Fruit fly (Drosophila melanogaster): Measurements from ENCODE around the gene dmt.

The dmt gene

dm6 chr3R:9701897-9702296 lies 9.0 kb upstream of the dmt start (continued):
- no peak for TF ChIP-seq gt (GFP tag; IDR thresholded peaks at IDR 0.05)
- no peak for TF ChIP-seq ftz-f1 (GFP tag; optimal IDR thresholded peaks at IDR 0.05)
- TF ChIP-seq CG2678 (tag; optimal IDR thresholded peaks at IDR 0.05): peak; percentile 7
- no peak for TF ChIP-seq crol (GFP tag; IDR thresholded peaks at IDR 0.05)
- TF ChIP-seq Scr (GFP tag; IDR thresholded peaks at IDR 0.05; ENCODE audit: partially characterized antibody): no peak
- TF ChIP-seq HmgZ (tag; optimal IDR thresholded peaks at IDR 0.05): no peak
- TF ChIP-seq fd3F (GFP tag; optimal IDR thresholded peaks at IDR 0.05): peak; percentile 43
- no peak for TF ChIP-seq al (GFP tag; IDR thresholded peaks at IDR 0.05)
- no peak for TF ChIP-seq zen (tag; optimal IDR thresholded peaks at IDR 0.05)
- TF ChIP-seq CG11695 (GFP tag; IDR thresholded peaks at IDR 0.05): no peak
- no peak for TF ChIP-seq Xrp1 (GFP tag; IDR thresholded peaks at IDR 0.05)
- peak; percentile 50 for TF ChIP-seq CG13424 (tag; optimal IDR thresholded peaks at IDR 0.05)
- no peak for TF ChIP-seq ranshi (GFP tag; IDR thresholded peaks at IDR 0.05)
- no peak for TF ChIP-seq eve (GFP tag; optimal IDR thresholded peaks at IDR 0.05)
- no peak for TF ChIP-seq zf30C (GFP tag; optimal IDR thresholded peaks at IDR 0.05)
- no peak for TF ChIP-seq Dbx (GFP tag; IDR thresholded peaks at IDR 0.05)
- peak; percentile 25 for TF ChIP-seq az2 (GFP tag; optimal IDR thresholded peaks at IDR 0.05)
- TF ChIP-seq Ets65A (GFP tag): peak; percentile 11
- TF ChIP-seq caup (GFP tag; optimal IDR thresholded peaks at IDR 0.05; ENCODE audit: severe bottlenecking): no peak
- TF ChIP-seq CG4854 (GFP tag; optimal IDR thresholded peaks at IDR 0.05): no peak
- TF ChIP-seq otp (GFP tag; IDR thresholded peaks at IDR 0.05): no peak
- TF ChIP-seq CG7357 (GFP tag; IDR thresholded peaks at IDR 0.05): no peak
- no peak for TF ChIP-seq CG17361 (GFP tag; IDR thresholded peaks at IDR 0.05)
- no peak for TF ChIP-seq CG11723 (GFP tag; optimal IDR thresholded peaks at IDR 0.05)
- TF ChIP-seq gem (tag; optimal IDR thresholded peaks at IDR 0.05): peak; percentile 58
- TF ChIP-seq kay (GFP tag; optimal IDR thresholded peaks at IDR 0.05): no peak
- no peak for TF ChIP-seq YL-1 (GFP tag; optimal IDR thresholded peaks at IDR 0.05)
- no peak for TF ChIP-seq NFAT (GFP tag; IDR thresholded peaks at IDR 0.05)
- TF ChIP-seq CG6175 (GFP tag; IDR thresholded peaks at IDR 0.05): no peak
- TF ChIP-seq CG10147 (GFP tag; optimal IDR thresholded peaks at IDR 0.05): no peak
- peak; percentile 8 for TF ChIP-seq Oli (tag; optimal IDR thresholded peaks at IDR 0.05)
- TF ChIP-seq bcd (GFP tag; optimal IDR thresholded peaks at IDR 0.05): no peak
- no peak for TF ChIP-seq CG9876 (GFP tag; optimal IDR thresholded peaks at IDR 0.05)
- TF ChIP-seq tin (GFP tag; optimal IDR thresholded peaks at IDR 0.05): no peak
- no peak for TF ChIP-seq BtbVII (GFP tag; optimal IDR thresholded peaks at IDR 0.05)
- TF ChIP-seq Hsf (GFP tag; optimal IDR thresholded peaks at IDR 0.05): no peak
- TF ChIP-seq Fer3 (tag; optimal IDR thresholded peaks at IDR 0.05): peak; percentile 20
- no peak for TF ChIP-seq CG3847 (GFP tag; IDR thresholded peaks at IDR 0.05)
- no peak for TF ChIP-seq CG9215 (GFP tag; IDR thresholded peaks at IDR 0.05)
- TF ChIP-seq inv (GFP tag; IDR thresholded peaks at IDR 0.05; ENCODE audit: partially characterized antibody): no peak
- TF ChIP-seq CG11085 (GFP tag; IDR thresholded peaks at IDR 0.05): no peak
- TF ChIP-seq dpn (GFP tag; optimal IDR thresholded peaks at IDR 0.05): peak in 1 of 2 experiments; percentile 9
- TF ChIP-seq CG15514 (GFP tag; optimal IDR thresholded peaks at IDR 0.05): no peak
- TF ChIP-seq Abd-B (GFP tag; optimal IDR thresholded peaks at IDR 0.05): peak; percentile 36
- TF ChIP-seq CG10321 (GFP tag; IDR thresholded peaks at IDR 0.05): no peak
- no peak for TF ChIP-seq pzg (GFP tag; optimal IDR thresholded peaks at IDR 0.05)
- no peak for TF ChIP-seq E2f1 (GFP tag; IDR thresholded peaks at IDR 0.05)
- TF ChIP-seq Sox102F (GFP tag; optimal IDR thresholded peaks at IDR 0.05): peak; percentile 62
- no peak for TF ChIP-seq yki (optimal IDR thresholded peaks at IDR 0.05)
- no peak for TF ChIP-seq Dek (tag; optimal IDR thresholded peaks at IDR 0.05)
- no peak for TF ChIP-seq trh (GFP tag; optimal IDR thresholded peaks at IDR 0.05)
- no peak for TF ChIP-seq CG34376 (GFP tag; optimal IDR thresholded peaks at IDR 0.05)
- TF ChIP-seq Meics (GFP tag; optimal IDR thresholded peaks at IDR 0.05): no peak
